Fruit fly (Drosophila melanogaster) whole organism, embryonic: ENCODE measurements around the gene CG3726.

Experiments used
- BEAF-32 ChIP-seq: fragments of 200-800 bp; sonication (Bioruptor generic); optimal IDR thresholded peaks from 3 replicates; lab custom pipeline; 2017; ENCODE audit warnings: missing biosample characterization, missing genetic modification characterization, mild to moderate bottlenecking, moderate library complexity, missing genetic modification reagents
- CG10462 ChIP-seq: fragments of 200-800 bp; sonication (Bioruptor generic); optimal IDR thresholded peaks from 2 replicates; lab custom pipeline; 2016; ENCODE audit warnings: missing biosample characterization, missing genetic modification characterization
- CG10565 ChIP-seq: fragments of 200-800 bp; sonication (Bioruptor generic); optimal IDR thresholded peaks from 3 replicates; lab custom pipeline; 2016; ENCODE audit warnings: missing biosample characterization, mild to moderate bottlenecking, missing genetic modification characterization
- CG12942 ChIP-seq: fragments of 200-800 bp; sonication (Bioruptor generic); optimal IDR thresholded peaks from 3 replicates; lab custom pipeline; 2016; ENCODE audit warnings: missing biosample characterization, missing genetic modification characterization
- CG15696 ChIP-seq: fragments of 200-800 bp; sonication (Bioruptor generic); optimal IDR thresholded peaks from 2 replicates; lab custom pipeline; 2019; ENCODE audit warnings: missing biosample characterization, mild to moderate bottlenecking, missing genetic modification characterization, moderate library complexity
- CG1647 ChIP-seq: fragments of 200-800 bp; sonication (Bioruptor generic); optimal IDR thresholded peaks from 3 replicates; lab custom pipeline; 2016; ENCODE audit warnings: missing biosample characterization, missing genetic modification characterization
- CG17385 ChIP-seq: fragments of 200-800 bp; sonication (Bioruptor generic); optimal IDR thresholded peaks from 3 replicates; lab custom pipeline; 2018; ENCODE audit warnings: missing biosample characterization, mild to moderate bottlenecking, missing genetic modification characterization
- CG31441 ChIP-seq: fragments of 200-800 bp; sonication (Bioruptor generic); IDR thresholded peaks from 2 replicates; pipeline ENCODE4 v1.3.6; 2022; ENCODE audit warnings: missing biosample characterization, missing genetic modification characterization
- CG32767 ChIP-seq: fragments of 200-800 bp; sonication (Bioruptor generic); IDR thresholded peaks from 2 replicates; pipeline ENCODE4 v1.3.6; 2022; ENCODE audit warnings: missing biosample characterization, missing genetic modification characterization
- CG34376 ChIP-seq: fragments of 200-800 bp; sonication (Bioruptor generic); optimal IDR thresholded peaks from 2 replicates; lab custom pipeline; 2018; ENCODE audit warnings: missing biosample characterization, mild to moderate bottlenecking, missing genetic modification characterization
- CG3847 ChIP-seq: fragments of 200-800 bp; sonication (Bioruptor generic); IDR thresholded peaks from 2 replicates; pipeline ENCODE4 v1.3.6; 2022; ENCODE audit warnings: missing biosample characterization, missing genetic modification characterization
- CG3995 ChIP-seq: fragments of 200-800 bp; sonication (Bioruptor generic); optimal IDR thresholded peaks from 3 replicates; lab custom pipeline; 2016; ENCODE audit warnings: missing biosample characterization, missing genetic modification characterization
- CG42726 ChIP-seq: fragments of 200-800 bp; sonication (Bioruptor generic); IDR thresholded peaks from 2 replicates; pipeline ENCODE4 v1.3.6; 2022; ENCODE audit warnings: missing biosample characterization, missing genetic modification characterization; ENCODE audit not compliant: partially characterized antibody
- CG8281 ChIP-seq: fragments of 200-800 bp; sonication (Bioruptor generic); optimal IDR thresholded peaks from 2 replicates; lab custom pipeline; 2018; ENCODE audit warnings: missing biosample characterization, mild to moderate bottlenecking, missing genetic modification characterization, moderate library complexity
- CG8290 ChIP-seq, 3 experiments: fragments of 200-800 bp; sonication (Bioruptor generic); optimal IDR thresholded peaks; 2 replicates each; lab custom pipeline; 2016 to 2019; ENCODE audit warnings: missing biosample characterization in 3 of 3, missing genetic modification characterization in 3 of 3, mild to moderate bottlenecking in 2 of 3, moderate library complexity in 1 of 3
- CG8359 ChIP-seq: fragments of 200-800 bp; sonication (Bioruptor generic); optimal IDR thresholded peaks from 2 replicates; lab custom pipeline; 2017; ENCODE audit warnings: missing biosample characterization, mild to moderate bottlenecking, missing genetic modification characterization, borderline replicate concordance
- CG8388 ChIP-seq: fragments of 200-800 bp; sonication (Bioruptor generic); optimal IDR thresholded peaks from 2 replicates; lab custom pipeline; 2019; ENCODE audit warnings: missing biosample characterization, mild to moderate bottlenecking, missing genetic modification characterization, moderate library complexity
- CG8944 ChIP-seq: fragments of 200-800 bp; sonication (Bioruptor generic); optimal IDR thresholded peaks from 3 replicates; lab custom pipeline; 2016; ENCODE audit warnings: missing biosample characterization, missing genetic modification characterization
- CG9876 ChIP-seq: fragments of 200-800 bp; sonication (Bioruptor generic); optimal IDR thresholded peaks from 2 replicates; lab custom pipeline; 2016; ENCODE audit warnings: missing biosample characterization, missing genetic modification characterization
- Dbx ChIP-seq: fragments of 200-800 bp; sonication (Bioruptor generic); IDR thresholded peaks from 3 replicates; pipeline ENCODE4 v1.3.6; 2022; ENCODE audit warnings: missing biosample characterization, missing genetic modification characterization
- ERR ChIP-seq: fragments of 200-800 bp; sonication (Bioruptor generic); optimal IDR thresholded peaks from 2 replicates; lab custom pipeline; 2016; ENCODE audit warnings: missing biosample characterization, missing genetic modification characterization
- Fer2 ChIP-seq: fragments of 200-800 bp; sonication (Bioruptor generic); optimal IDR thresholded peaks from 2 replicates; lab custom pipeline; 2018; ENCODE audit warnings: missing biosample characterization, mild to moderate bottlenecking, missing genetic modification characterization, moderate library complexity
- Hey ChIP-seq: fragments of 200-800 bp; sonication (Bioruptor generic); optimal IDR thresholded peaks from 3 replicates; lab custom pipeline; 2018; ENCODE audit warnings: missing biosample characterization, mild to moderate bottlenecking, missing genetic modification characterization
- MTF-1 ChIP-seq: fragments of 200-800 bp; sonication (Bioruptor generic); optimal IDR thresholded peaks from 2 replicates; lab custom pipeline; 2018; ENCODE audit warnings: missing biosample characterization, mild to moderate bottlenecking, missing genetic modification characterization, borderline replicate concordance
- Myb ChIP-seq: fragments of 200-800 bp; sonication (Bioruptor generic); optimal IDR thresholded peaks from 2 replicates; lab custom pipeline; 2016; ENCODE audit warnings: missing biosample characterization, missing genetic modification characterization
- PHDP ChIP-seq: fragments of 200-800 bp; sonication (Bioruptor generic); optimal IDR thresholded peaks from 3 replicates; lab custom pipeline; 2018; ENCODE audit warnings: missing biosample characterization, mild to moderate bottlenecking, missing genetic modification characterization, moderate library complexity
- Pdp1 ChIP-seq, 2 experiments: fragments of 200-800 bp; sonication (Bioruptor generic); optimal IDR thresholded peaks; 3 replicates each; lab custom pipeline; 2016; ENCODE audit warnings: missing biosample characterization in 2 of 2, missing genetic modification characterization in 2 of 2, mild to moderate bottlenecking in 1 of 2, moderate library complexity in 1 of 2
- Sry-δ ChIP-seq: fragments of 200-800 bp; sonication (Bioruptor generic); optimal IDR thresholded peaks from 2 replicates; lab custom pipeline; 2016; ENCODE audit warnings: missing biosample characterization, missing genetic modification characterization
- YL-1 ChIP-seq: fragments of 200-800 bp; sonication (Bioruptor generic); optimal IDR thresholded peaks from 3 replicates; lab custom pipeline; 2017; ENCODE audit warnings: missing biosample characterization, mild to moderate bottlenecking, missing genetic modification characterization
- ac ChIP-seq: fragments of 200-800 bp; sonication (Bioruptor generic); optimal IDR thresholded peaks from 3 replicates; lab custom pipeline; 2017; ENCODE audit warnings: missing biosample characterization, mild to moderate bottlenecking, missing genetic modification characterization
- ase ChIP-seq: fragments of 200-800 bp; sonication (Bioruptor generic); IDR thresholded peaks from 3 replicates; pipeline ENCODE4 v1.3.6; 2022; ENCODE audit warnings: missing biosample characterization, missing genetic modification characterization
- az2 ChIP-seq: fragments of 200-800 bp; sonication (Bioruptor generic); optimal IDR thresholded peaks from 3 replicates; lab custom pipeline; 2016; ENCODE audit warnings: missing biosample characterization, missing genetic modification characterization
- bab2 ChIP-seq: fragments of 200-800 bp; sonication (Bioruptor generic); optimal IDR thresholded peaks from 2 replicates; lab custom pipeline; 2016; ENCODE audit warnings: missing biosample characterization, missing genetic modification characterization
- crp ChIP-seq, 2 experiments: fragments of 200-800 bp; sonication (Bioruptor generic); optimal IDR thresholded peaks; 2 replicates in 1 of 2; 3 replicates in 1 of 2; lab custom pipeline; 2017; ENCODE audit warnings: missing biosample characterization in 2 of 2, missing genetic modification characterization in 2 of 2, mild to moderate bottlenecking in 1 of 2, moderate library complexity in 1 of 2
- fru ChIP-seq: fragments of >200 bp; optimal IDR thresholded peaks from 2 replicates; lab custom pipeline; 2017
- grau ChIP-seq: fragments of 200-800 bp; optimal IDR thresholded peaks from 3 replicates; lab custom pipeline; 2019; ENCODE audit warnings: missing biosample characterization, mild to moderate bottlenecking, missing genetic modification characterization, moderate library complexity
- her ChIP-seq: fragments of 200-800 bp; sonication (Bioruptor generic); optimal IDR thresholded peaks from 2 replicates; lab custom pipeline; 2016; ENCODE audit warnings: missing biosample characterization, missing genetic modification characterization
- jigr1 ChIP-seq: fragments of 200-800 bp; sonication (Bioruptor generic); IDR thresholded peaks from 3 replicates; pipeline ENCODE4 v1.3.6; 2022; ENCODE audit warnings: missing biosample characterization, missing genetic modification characterization
- lmd ChIP-seq: fragments of 200-800 bp; sonication (Bioruptor generic); IDR thresholded peaks from 2 replicates; pipeline ENCODE4 v1.3.6; 2022; ENCODE audit warnings: missing biosample characterization, missing genetic modification characterization
- nmo ChIP-seq: fragments of 200-800 bp; sonication (Bioruptor generic); optimal IDR thresholded peaks from 2 replicates; lab custom pipeline; 2018; ENCODE audit warnings: missing biosample characterization, mild to moderate bottlenecking, missing genetic modification characterization, moderate library complexity
- pros ChIP-seq: fragments of 200-800 bp; sonication (Bioruptor generic); optimal IDR thresholded peaks from 3 replicates; lab custom pipeline; 2019; ENCODE audit warnings: missing biosample characterization, mild to moderate bottlenecking, missing genetic modification characterization, moderate library complexity
- pzg ChIP-seq: fragments of 200-800 bp; sonication (Bioruptor generic); optimal IDR thresholded peaks from 3 replicates; lab custom pipeline; 2018; ENCODE audit warnings: missing biosample characterization, mild to moderate bottlenecking, missing genetic modification characterization, moderate library complexity
- repo ChIP-seq: fragments of 200-800 bp; sonication (Bioruptor generic); optimal IDR thresholded peaks from 2 replicates; lab custom pipeline; 2016; ENCODE audit warnings: missing biosample characterization, missing genetic modification characterization
- seq ChIP-seq: fragments of 200-800 bp; sonication (Bioruptor generic); IDR thresholded peaks from 2 replicates; pipeline ENCODE4 v1.3.6; 2022; ENCODE audit warnings: missing biosample characterization, missing genetic modification characterization
- slbo ChIP-seq: fragments of 200-800 bp; sonication (Bioruptor generic); IDR thresholded peaks from 2 replicates; pipeline ENCODE4 v1.3.6; 2022; ENCODE audit warnings: missing biosample characterization, missing genetic modification characterization
- so ChIP-seq: fragments of 200-800 bp; sonication (Bioruptor generic); IDR thresholded peaks from 3 replicates; pipeline ENCODE4 v1.3.6; 2022; ENCODE audit warnings: missing biosample characterization, missing genetic modification characterization
- sr ChIP-seq: fragments of 200-800 bp; sonication (Bioruptor generic); IDR thresholded peaks from 3 replicates; pipeline ENCODE4 v1.3.6; 2022; ENCODE audit warnings: missing biosample characterization, missing genetic modification characterization
- tap ChIP-seq: fragments of 200-800 bp; optimal IDR thresholded peaks from 3 replicates; lab custom pipeline; 2019; ENCODE audit warnings: missing biosample characterization, mild to moderate bottlenecking, missing genetic modification characterization, moderate library complexity
- zf30C ChIP-seq: fragments of 200-800 bp; sonication (Bioruptor generic); optimal IDR thresholded peaks from 3 replicates; lab custom pipeline; 2018; ENCODE audit warnings: missing biosample characterization, mild to moderate bottlenecking, missing genetic modification characterization

The CG3726 gene

DNA sequence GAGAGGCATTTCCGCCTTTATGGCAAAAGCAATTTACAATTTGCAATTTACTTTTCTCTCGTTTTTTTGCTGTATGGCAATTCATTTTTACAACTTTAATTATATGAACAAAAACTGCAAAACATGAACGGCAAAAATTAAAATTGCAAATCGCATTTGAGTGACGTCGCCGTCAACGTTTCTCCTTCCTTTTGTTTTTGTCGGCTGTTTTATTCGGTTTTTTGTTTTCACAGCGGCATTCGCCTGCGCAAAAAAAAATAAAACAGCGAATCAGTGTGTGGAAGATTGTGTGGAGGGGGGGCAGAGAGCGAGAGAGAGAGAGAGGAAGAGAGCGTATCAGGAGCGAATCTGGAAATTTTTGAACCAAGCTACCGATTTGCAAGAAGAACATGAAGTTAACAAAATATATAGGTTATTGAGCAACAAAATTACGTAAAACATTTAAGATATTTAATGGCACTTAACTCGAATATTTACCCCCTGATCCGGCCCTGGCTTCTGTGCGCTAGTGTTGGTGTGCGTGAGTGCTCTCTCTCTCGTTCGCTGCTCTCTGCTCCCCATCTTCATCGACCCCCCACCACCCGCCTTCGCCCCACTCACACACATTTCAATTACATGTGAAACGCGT lies 1.7 kb downstream of the CG3726 start (continued):
- TF ChIP-seq Hey (tag; lab: Kevin White, UChicago) (peak; percentile 95), ac (GFP tag; lab: Kevin White, UChicago) (peak; percentile 83), grau (peak; percentile 98), tap (peak; percentile 97), pzg (peak; percentile 45), lmd (GFP tag; lab: Robert Waterston, UW) (peak; percentile 100), CG12942 (peak; percentile 99), CG8359 (GFP tag; lab: Kevin White, UChicago) (peak; percentile 93), CG8290 (GFP tag; optimal IDR thresholded peaks at IDR 0.05; lab: Kevin White, UChicago) (peak; percentile 96), CG8290 (tag; optimal IDR thresholded peaks at IDR 0.05; lab: Kevin White, UChicago) (peak; percentile 80 to 100), zf30C (peak; percentile 31), CG8944 (GFP tag; lab: Kevin White, UChicago) (peak; percentile 99), pros (peak; percentile 24), MTF-1 (peak; percentile 96), YL-1 (peak; percentile 95), CG31441 (GFP tag; lab: Robert Waterston, UW) (peak; percentile 97), ERR (peak; percentile 99), nmo (GFP tag; lab: Kevin White, UChicago) (peak; percentile 99), Myb (GFP tag; lab: Kevin White, UChicago) (peak; percentile 94), Dbx (GFP tag; lab: Robert Waterston, UW) (peak; percentile 100), CG10565 (GFP tag; lab: Kevin White, UChicago) (peak; percentile 86), seq (GFP tag; lab: Robert Waterston, UW) (peak; percentile 99), so (GFP tag; lab: Robert Waterston, UW) (peak; percentile 99), CG42726 (GFP tag; lab: Robert Waterston, UW) (peak; percentile 90), CG3847 (GFP tag; lab: Robert Waterston, UW) (peak; percentile 99), bab2 (peak; percentile 99), her (GFP tag; lab: Kevin White, UChicago) (peak; percentile 97), CG8388 (GFP tag; lab: Kevin White, UChicago) (peak; percentile 96), Pdp1 (GFP tag; optimal IDR thresholded peaks at IDR 0.05; lab: Kevin White, UChicago) (peak; percentile 99), CG3995 (GFP tag; lab: Kevin White, UChicago) (peak; percentile 84), Fer2 (peak; percentile 98), CG10462 (GFP tag; lab: Kevin White, UChicago) (peak; percentile 98), CG17385 (GFP tag; lab: Kevin White, UChicago) (peak; percentile 96), crp (GFP tag; optimal IDR thresholded peaks at IDR 0.05; lab: Kevin White, UChicago) (peak in 1 of 2 experiments; percentile 72), sr (GFP tag; lab: Robert Waterston, UW) (peak; percentile 96), fru (no peak), CG15696 (tag; lab: Kevin White, UChicago) (peak; percentile 91), az2 (GFP tag; lab: Kevin White, UChicago) (peak; percentile 99), CG32767 (GFP tag; lab: Robert Waterston, UW) (peak; percentile 98), repo (GFP tag; lab: Kevin White, UChicago) (peak; percentile 98), PHDP (peak; percentile 98), CG9876 (GFP tag; lab: Kevin White, UChicago) (peak; percentile 97), CG8281 (tag; lab: Kevin White, UChicago) (peak; percentile 92), ase (GFP tag; lab: Robert Waterston, UW) (peak; percentile 99), jigr1 (peak; percentile 98), slbo (GFP tag; lab: Robert Waterston, UW) (peak; percentile 100), Sry-δ (peak; percentile 79), CG34376 (peak; percentile 99), BEAF-32 (GFP tag; lab: Kevin White, UChicago) (peak; percentile 33), CG1647 (GFP tag; lab: Kevin White, UChicago) (peak; percentile 98)
